Worm (Caenorhabditis elegans) whole organism, mixed stage, embryonic: ENCODE results near the gene ant-1.3.
"Not testable (repeated sequence)": the region's sequence is repeated elsewhere in the genome, so short reads cannot be mapped to it uniquely, and the experiment has no call there.

Experiments
- M03D4.4 ChIP-seq: sonication (generic microtip); optimal IDR thresholded peaks from 2 replicates; lab custom pipeline; 2017; ENCODE audit warnings: mild to moderate bottlenecking, missing genetic modification characterization, missing compliant biosample characterization
- blmp-1 ChIP-seq: fragments of 150-350 bp; optimal IDR thresholded peaks from 2 replicates; lab custom pipeline; 2014; ENCODE audit warnings: missing biosample characterization, missing genetic modification characterization
- ceh-43 ChIP-seq: fragments of 200-800 bp; sonication (Bioruptor generic); optimal IDR thresholded peaks from 2 replicates; lab custom pipeline; 2018; ENCODE audit warnings: mild to moderate bottlenecking, missing genetic modification characterization, moderate library complexity, missing compliant biosample characterization
- ceh-83 ChIP-seq: fragments of 200-800 bp; sonication (Bioruptor generic); optimal IDR thresholded peaks from 2 replicates; lab custom pipeline; 2018; ENCODE audit warnings: mild to moderate bottlenecking, missing genetic modification characterization, missing compliant biosample characterization
- ces-1 ChIP-seq: fragments of 150-350 bp; optimal IDR thresholded peaks from 2 replicates; lab custom pipeline; 2014; ENCODE audit warnings: missing biosample characterization, missing genetic modification reagents, missing genetic modification characterization
- cnd-1 ChIP-seq: fragments of 200-800 bp; sonication (Bioruptor generic); optimal IDR thresholded peaks from 2 replicates; lab custom pipeline; 2018; ENCODE audit warnings: mild to moderate bottlenecking, missing genetic modification characterization, missing compliant biosample characterization
- drap-1 ChIP-seq: fragments of 200-800 bp; sonication (Bioruptor generic); optimal IDR thresholded peaks from 3 replicates; lab custom pipeline; 2018; ENCODE audit warnings: mild to moderate bottlenecking, missing genetic modification characterization, missing compliant biosample characterization
- elt-1 ChIP-seq: sonication (generic microtip); optimal IDR thresholded peaks from 2 replicates; lab custom pipeline; 2017; ENCODE audit warnings: missing genetic modification characterization, mild to moderate bottlenecking, missing compliant biosample characterization, antibody characterized with exemption, moderate library complexity, borderline replicate concordance; ENCODE audit not compliant: insufficient read depth
- elt-3 ChIP-seq: fragments of 150-350 bp; optimal IDR thresholded peaks from 2 replicates; lab custom pipeline; 2014; ENCODE audit warnings: missing biosample characterization, missing genetic modification characterization
- flh-1 ChIP-seq: fragments of 200-800 bp; sonication (Bioruptor generic); optimal IDR thresholded peaks from 2 replicates; lab custom pipeline; 2018; ENCODE audit warnings: mild to moderate bottlenecking, missing genetic modification characterization, moderate library complexity, missing compliant biosample characterization
- ham-2 ChIP-seq: fragments of 200-800 bp; sonication (Bioruptor generic); optimal IDR thresholded peaks from 2 replicates; lab custom pipeline; 2018; ENCODE audit warnings: mild to moderate bottlenecking, missing genetic modification characterization, missing compliant biosample characterization
- hlh-1 ChIP-seq: fragments of 150-350 bp; optimal IDR thresholded peaks from 2 replicates; lab custom pipeline; 2014; ENCODE audit warnings: missing biosample characterization, missing genetic modification reagents, missing genetic modification characterization
- lin-13 ChIP-seq: fragments of 150-350 bp; optimal IDR thresholded peaks from 2 replicates; lab custom pipeline; 2014; ENCODE audit warnings: missing biosample characterization, missing genetic modification characterization
- lin-32 ChIP-seq: fragments of 200-800 bp; sonication (Bioruptor generic); optimal IDR thresholded peaks from 2 replicates; lab custom pipeline; 2018; ENCODE audit warnings: mild to moderate bottlenecking, missing genetic modification characterization, missing compliant biosample characterization
- lsy-2 ChIP-seq: fragments of 150-350 bp; optimal IDR thresholded peaks from 2 replicates; lab custom pipeline; 2014; ENCODE audit warnings: missing biosample characterization, missing genetic modification characterization
- mep-1 ChIP-seq: fragments of 150-350 bp; optimal IDR thresholded peaks from 2 replicates; lab custom pipeline; 2017; ENCODE audit warnings: missing biosample characterization, missing genetic modification reagents, missing genetic modification characterization, inconsistent platforms
- mls-2 ChIP-seq: sonication (generic microtip); optimal IDR thresholded peaks from 2 replicates; lab custom pipeline; 2016; ENCODE audit warnings: mild to moderate bottlenecking, missing genetic modification characterization, moderate library complexity, missing compliant biosample characterization
- nhr-12 ChIP-seq: fragments of 150-350 bp; optimal IDR thresholded peaks from 2 replicates; lab custom pipeline; 2014; ENCODE audit warnings: missing biosample characterization, missing genetic modification characterization
- nhr-2 ChIP-seq: fragments of 150-350 bp; optimal IDR thresholded peaks from 2 replicates; lab custom pipeline; 2014; ENCODE audit warnings: missing biosample characterization, missing genetic modification characterization
- nhr-237 ChIP-seq: fragments of 150-350 bp; optimal IDR thresholded peaks from 2 replicates; lab custom pipeline; 2014; ENCODE audit warnings: missing biosample characterization, missing genetic modification characterization
- nhr-28 ChIP-seq: fragments of 150-350 bp; optimal IDR thresholded peaks from 2 replicates; lab custom pipeline; 2014; ENCODE audit warnings: missing biosample characterization, missing genetic modification characterization
- pha-4 ChIP-seq: fragments of 150-350 bp; optimal IDR thresholded peaks from 2 replicates; lab custom pipeline; 2018; ENCODE audit warnings: missing biosample characterization, missing genetic modification reagents, missing genetic modification characterization
- sem-2 ChIP-seq: fragments of 200-800 bp; sonication (Bioruptor generic); optimal IDR thresholded peaks from 2 replicates; lab custom pipeline; 2018; ENCODE audit warnings: mild to moderate bottlenecking, missing genetic modification characterization, missing compliant biosample characterization
- sptf-1 ChIP-seq: sonication (generic microtip); optimal IDR thresholded peaks from 2 replicates; lab custom pipeline; 2017; ENCODE audit warnings: mild to moderate bottlenecking, missing genetic modification characterization, moderate library complexity, missing compliant biosample characterization
- tbx-8 ChIP-seq: fragments of 200-800 bp; sonication (Bioruptor generic); optimal IDR thresholded peaks from 2 replicates; lab custom pipeline; 2018; ENCODE audit warnings: mild to moderate bottlenecking, missing genetic modification characterization, moderate library complexity, missing compliant biosample characterization
- unc-120 ChIP-seq: sonication (generic microtip); optimal IDR thresholded peaks from 2 replicates; lab custom pipeline; 2017; ENCODE audit warnings: missing genetic modification characterization, missing compliant biosample characterization; ENCODE audit not compliant: poor library complexity, severe bottlenecking
- unc-39 ChIP-seq: fragments of 150-350 bp; optimal IDR thresholded peaks from 2 replicates; lab custom pipeline; 2014; ENCODE audit warnings: missing biosample characterization, missing genetic modification characterization
- unc-62 ChIP-seq: fragments of 150-350 bp; optimal IDR thresholded peaks from 2 replicates; lab custom pipeline; 2014; ENCODE audit warnings: missing biosample characterization, missing genetic modification reagents, missing genetic modification characterization
- zip-8 ChIP-seq: fragments of 150-350 bp; optimal IDR thresholded peaks from 2 replicates; lab custom pipeline; 2014; ENCODE audit warnings: missing biosample characterization, missing genetic modification characterization
- ztf-11 ChIP-seq: fragments of 150-350 bp; optimal IDR thresholded peaks from 2 replicates; lab custom pipeline; 2014; ENCODE audit warnings: missing biosample characterization, missing genetic modification characterization

ant-1.3 gene

ce11 chrIV:9746762-9747161 lies 37.7 kb upstream of the ant-1.3 start, which contains the start of gene C28D4.5:
C28D4.5 (minus strand) TSS chrIV:9746862.
- TF ChIP-seq ham-2 (GFP tag; lab: Kevin White, UChicago): no peak
- TF ChIP-seq lin-13 (tag; lab: Kevin White, UChicago): no peak
- TF ChIP-seq drap-1 (GFP tag; lab: Kevin White, UChicago): no peak
- TF ChIP-seq ztf-11 (tag; lab: Kevin White, UChicago): no peak
- TF ChIP-seq cnd-1 (tag; lab: Kevin White, UChicago): no peak
- no peak for TF ChIP-seq lsy-2 (tag; lab: Kevin White, UChicago)
- no peak for TF ChIP-seq ceh-83 (GFP tag; lab: Kevin White, UChicago)
- TF ChIP-seq nhr-2 (tag; lab: Kevin White, UChicago): no peak
- TF ChIP-seq unc-39 (tag; lab: Kevin White, UChicago): no peak
- no peak for TF ChIP-seq M03D4.4 (tag; lab: Kevin White, UChicago)
- TF ChIP-seq ceh-43 (GFP tag; lab: Kevin White, UChicago): no peak
- TF ChIP-seq elt-3 (tag; lab: Kevin White, UChicago): no peak

ce11 chrIV:9744905-9745304 lies 35.8 kb upstream of the ant-1.3 start, which contains the start of gene C28D4.4:
C28D4.4 (minus strand) TSS chrIV:9745005.
- TF ChIP-seq ceh-83 (GFP tag; lab: Kevin White, UChicago): no peak
- TF ChIP-seq M03D4.4 (tag; lab: Kevin White, UChicago): no peak
- TF ChIP-seq unc-62 (GFP tag; lab: Kevin White, UChicago): no peak
- TF ChIP-seq, all 35 proteins: peak for 0

- TF ChIP-seq ceh-83 (GFP tag; lab: Kevin White, UChicago) (no peak), mls-2 (no peak), flh-1 (no peak), nhr-2 (tag; lab: Kevin White, UChicago) (no peak), sptf-1 (no peak), hlh-1 (tag; lab: Kevin White, UChicago) (no peak)
Observed at ce11 chrIV:9742883-9743282, 33.8 kb upstream of the ant-1.3 start, which contains the start of gene C28D4.7. C28D4.7 (minus strand) TSS chrIV:9743147.

ce11 chrIV:9740851-9741549 lies 31.9 kb upstream of the ant-1.3 start, which contains the start of gene gln-6:
gln-6 (minus strand) TSS chrIV:9740901.
- TF ChIP-seq ceh-83 (GFP tag; lab: Kevin White, UChicago); cnd-1 (tag; lab: Kevin White, UChicago); lin-32 (GFP tag; lab: Kevin White, UChicago): not testable (repeated sequence)

DNA sequence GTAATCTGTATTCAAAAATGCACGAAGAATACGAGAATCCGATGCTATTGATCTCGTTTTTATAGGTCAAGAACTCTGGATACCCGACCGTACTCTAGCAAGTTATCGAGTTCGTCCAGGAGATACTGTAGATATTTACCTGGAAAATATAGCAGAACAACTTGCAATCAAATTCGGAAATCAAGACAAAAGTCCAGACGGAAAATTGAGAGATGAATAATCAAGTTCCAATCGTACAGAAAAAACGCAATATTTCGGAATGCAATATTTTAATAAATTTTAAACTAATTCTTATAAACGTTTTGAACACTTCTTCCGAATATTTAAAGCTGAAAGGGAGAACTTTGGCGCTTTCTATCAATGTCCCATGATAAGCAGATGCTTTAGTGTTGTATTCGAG lies 29.9 kb upstream of the ant-1.3 start:
- TF ChIP-seq ceh-43 (GFP tag; lab: Kevin White, UChicago) (no peak), pha-4 (no peak), M03D4.4 (tag; lab: Kevin White, UChicago) (no peak), nhr-12 (tag; lab: Kevin White, UChicago) (no peak), lsy-2 (tag; lab: Kevin White, UChicago) (no peak), blmp-1 (tag; lab: Kevin White, UChicago) (no peak), tbx-8 (GFP tag; lab: Kevin White, UChicago) (no peak), sptf-1 (no peak), cnd-1 (tag; lab: Kevin White, UChicago) (no peak)
- TF ChIP-seq, all 35 proteins: peak for 0

DNA sequence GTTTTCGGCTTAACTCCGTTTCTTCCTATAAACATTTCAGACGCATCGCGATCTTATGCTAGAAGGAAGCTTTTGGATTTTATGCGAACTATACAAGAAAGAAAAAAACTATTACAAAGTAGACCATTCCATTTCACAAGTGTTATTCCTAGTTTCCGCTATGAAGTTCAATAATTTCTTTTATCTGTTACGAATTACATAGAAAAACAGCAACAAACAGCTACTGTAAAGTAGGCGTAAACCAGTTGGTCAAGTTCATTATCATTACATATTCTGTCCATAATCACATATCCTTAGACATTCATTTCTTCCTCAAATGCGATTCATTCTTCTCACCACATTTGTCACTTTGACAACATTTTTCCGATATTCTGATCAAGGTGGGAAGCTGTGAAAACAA lies 29.1 kb upstream of the ant-1.3 start, which contains the start of gene C28D4.10:
Gene C28D4.10 (plus strand): TSS at position 301 of the 400 bp plus-strand sequence.
- TF ChIP-seq tbx-8 (GFP tag; lab: Kevin White, UChicago) (no peak), cnd-1 (tag; lab: Kevin White, UChicago) (no peak), unc-120 (tag; lab: Kevin White, UChicago) (no peak), mep-1 (no peak), pha-4 (no peak), ces-1 (GFP tag; lab: Kevin White, UChicago) (no peak), nhr-12 (tag; lab: Kevin White, UChicago) (no peak), nhr-237 (no peak), M03D4.4 (tag; lab: Kevin White, UChicago) (no peak), nhr-28 (tag; lab: Kevin White, UChicago) (no peak), hlh-1 (tag; lab: Kevin White, UChicago) (no peak), mls-2 (no peak), elt-1 (no peak), zip-8 (tag; lab: Kevin White, UChicago) (no peak), ztf-11 (tag; lab: Kevin White, UChicago) (no peak), sem-2 (GFP tag; lab: Kevin White, UChicago) (no peak), flh-1 (no peak)
- TF ChIP-seq, all 35 proteins: peak for 0
